Worm (Caenorhabditis elegans): Measurements from ENCODE around the gene srpa-72.

DNA sequence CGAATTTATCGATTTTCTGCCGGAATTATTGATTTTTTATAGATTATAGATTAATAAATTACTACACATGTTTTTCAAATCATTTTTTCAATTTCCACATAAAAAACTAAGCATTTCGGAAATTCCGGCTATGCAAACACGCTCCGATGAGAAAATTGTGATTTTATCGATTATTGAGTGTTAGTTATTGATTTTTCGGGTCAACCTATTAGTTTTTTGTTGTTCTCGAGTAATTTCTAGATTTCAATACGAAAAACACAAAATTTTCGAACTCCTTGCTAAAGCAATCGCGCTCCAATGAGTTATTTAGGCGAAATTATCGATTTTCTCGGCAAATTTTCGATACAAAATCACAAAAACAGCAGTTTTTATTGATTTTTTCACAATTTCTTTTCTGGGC, 8.1 kb downstream of the srpa-72 start:
- TF ChIP-seq ama-1 (optimal IDR thresholded peaks at IDR 0.05) (no peak), aly-1 (tag; optimal IDR thresholded peaks at IDR 0.05) (no peak), F13C5.2 (tag; optimal IDR thresholded peaks at IDR 0.05) (no peak), hmbx-1 (tag; optimal IDR thresholded peaks at IDR 0.05) (no peak), flt-1 (GFP tag; IDR thresholded peaks at IDR 0.05) (no peak), sea-1 (GFP tag; conservative IDR thresholded peaks at IDR 0.05) (no peak), ceh-13 (GFP tag; optimal IDR thresholded peaks at IDR 0.05) (no peak)

Measured in whole organism, early embryonic.